Worm (Caenorhabditis elegans) whole organism, L4 larva: Measurements from ENCODE around the gene R06B9.5.

Experiments
- F10B5.3 ChIP-seq: sonication (generic microtip); optimal IDR thresholded peaks from 2 replicates; lab custom pipeline; 2016; ENCODE audit warnings: mild to moderate bottlenecking, missing genetic modification characterization, missing compliant biosample characterization
- F37D6.2 ChIP-seq: sonication (generic microtip); optimal IDR thresholded peaks from 2 replicates; lab custom pipeline; 2016; ENCODE audit warnings: mild to moderate bottlenecking, missing genetic modification characterization, missing compliant biosample characterization
- F49E8.2 ChIP-seq: sonication (generic microtip); optimal IDR thresholded peaks from 2 replicates; lab custom pipeline; 2016; ENCODE audit warnings: missing compliant biosample characterization, mild to moderate bottlenecking, missing genetic modification characterization, borderline replicate concordance
- R02D3.7 ChIP-seq: fragments of 150-350 bp; sonication (generic microtip); optimal IDR thresholded peaks from 3 replicates; lab custom pipeline; 2014; ENCODE audit warnings: missing biosample characterization, missing genetic modification characterization
- Y105C5A.15 ChIP-seq: fragments of 200-800 bp; sonication (Bioruptor generic); IDR thresholded peaks from 2 replicates; pipeline ENCODE4 v1.3.6; 2022; ENCODE audit warnings: missing genetic modification characterization, missing compliant biosample characterization
- Y48G9A.11 ChIP-seq: fragments of 200-800 bp; sonication (Bioruptor generic); IDR thresholded peaks from 2 replicates; pipeline ENCODE4 v1.3.6; 2022; ENCODE audit warnings: missing genetic modification reagents, missing genetic modification characterization, missing compliant biosample characterization
- Y5F2A.4 ChIP-seq: fragments of 200-800 bp; sonication (Bioruptor generic); optimal IDR thresholded peaks from 2 replicates; lab custom pipeline; 2018; ENCODE audit warnings: mild to moderate bottlenecking, missing genetic modification characterization, missing compliant biosample characterization
- ZK337.2 ChIP-seq: fragments of 200-800 bp; sonication (Bioruptor generic); IDR thresholded peaks from 2 replicates; pipeline ENCODE4 v1.3.6; 2022; ENCODE audit warnings: missing genetic modification reagents, missing genetic modification characterization, missing compliant biosample characterization
- ZK546.5 ChIP-seq, 2 experiments: sonication (generic microtip); optimal IDR thresholded peaks; 2 replicates each; lab custom pipeline; 2017; ENCODE audit warnings: missing biosample characterization in 2 of 2, missing genetic modification characterization in 2 of 2
- aha-1 ChIP-seq: fragments of 150-350 bp; peaks from one replicate; lab custom pipeline; 2014; ENCODE audit warnings: missing biosample characterization, missing genetic modification characterization
- arid-1 ChIP-seq: fragments of 200-800 bp; sonication (Bioruptor generic); conservative IDR thresholded peaks from 2 replicates; pipeline ENCODE4 v1.3.6; 2022; ENCODE audit warnings: missing genetic modification reagents, missing genetic modification characterization, missing compliant biosample characterization
- ceh-62 ChIP-seq: sonication (generic microtip); optimal IDR thresholded peaks from 2 replicates; lab custom pipeline; 2017; ENCODE audit warnings: missing biosample characterization, missing genetic modification characterization
- ces-1 ChIP-seq: fragments of 150-350 bp; sonication (generic microtip); optimal IDR thresholded peaks from 4 replicates; lab custom pipeline; 2014; ENCODE audit warnings: missing biosample characterization, missing genetic modification reagents, missing genetic modification characterization
- ctbp-1 ChIP-seq: fragments of 200-800 bp; sonication (Bioruptor generic); IDR thresholded peaks from 2 replicates; pipeline ENCODE4 v1.3.6; 2022; ENCODE audit warnings: missing genetic modification reagents, missing genetic modification characterization, missing compliant biosample characterization
- daf-12 ChIP-seq: fragments of 150-350 bp; optimal IDR thresholded peaks from 2 replicates; lab custom pipeline; 2014; ENCODE audit warnings: missing biosample characterization, missing genetic modification reagents, missing genetic modification characterization
- daf-19 ChIP-seq: fragments of 200-800 bp; sonication (Bioruptor generic); conservative IDR thresholded peaks from 2 replicates; pipeline ENCODE4 v1.3.6; 2022; ENCODE audit warnings: missing genetic modification characterization, missing compliant biosample characterization
- dmd-8 ChIP-seq: fragments of 200-800 bp; sonication (Bioruptor generic); IDR thresholded peaks from 2 replicates; pipeline ENCODE4 v1.3.6; 2022; ENCODE audit warnings: missing genetic modification characterization, missing compliant biosample characterization
- duxl-1 ChIP-seq: sonication (generic microtip); optimal IDR thresholded peaks from 2 replicates; lab custom pipeline; 2016; ENCODE audit warnings: mild to moderate bottlenecking, missing genetic modification characterization, moderate library complexity, missing compliant biosample characterization; ENCODE audit not compliant: poor library complexity
- egl-27 ChIP-seq: sonication (generic microtip); optimal IDR thresholded peaks from 3 replicates; lab custom pipeline; 2017; ENCODE audit warnings: missing biosample characterization, missing genetic modification reagents, missing genetic modification characterization
- egl-43 ChIP-seq: fragments of 200-800 bp; sonication (Bioruptor generic); IDR thresholded peaks from 2 replicates; pipeline ENCODE4 v1.3.6; 2022; ENCODE audit warnings: missing genetic modification reagents, missing genetic modification characterization, missing compliant biosample characterization
- hlh-11 ChIP-seq: fragments of 200-800 bp; sonication (Bioruptor generic); optimal IDR thresholded peaks from 2 replicates; lab custom pipeline; 2018; ENCODE audit warnings: mild to moderate bottlenecking, missing genetic modification characterization, missing compliant biosample characterization
- hmg-1.1 ChIP-seq: fragments of 200-800 bp; sonication (Bioruptor generic); IDR thresholded peaks from 2 replicates; pipeline ENCODE4 v1.3.6; 2022; ENCODE audit warnings: missing genetic modification reagents, missing genetic modification characterization, missing compliant biosample characterization
- jun-1 ChIP-seq: fragments of 150-350 bp; optimal IDR thresholded peaks from 2 replicates; lab custom pipeline; 2014; ENCODE audit warnings: missing biosample characterization, missing genetic modification reagents, missing genetic modification characterization
- lim-7 ChIP-seq: fragments of 200-800 bp; sonication (Bioruptor generic); IDR thresholded peaks from 2 replicates; pipeline ENCODE4 v1.3.6; 2022; ENCODE audit warnings: missing genetic modification characterization, missing compliant biosample characterization
- lin-1 ChIP-seq: fragments of 200-800 bp; sonication (Bioruptor generic); IDR thresholded peaks from 2 replicates; pipeline ENCODE4 v1.3.6; 2022; ENCODE audit warnings: missing genetic modification reagents, missing genetic modification characterization, missing compliant biosample characterization
- lin-13 ChIP-seq: fragments of 150-350 bp; optimal IDR thresholded peaks from 2 replicates; lab custom pipeline; 2014; ENCODE audit warnings: missing biosample characterization, missing genetic modification reagents, missing genetic modification characterization
- lin-15B ChIP-seq: fragments of 150-350 bp; sonication (generic microtip); optimal IDR thresholded peaks from 3 replicates; lab custom pipeline; 2014; ENCODE audit warnings: missing biosample characterization, missing genetic modification characterization
- madf-5 ChIP-seq, 2 experiments: fragments of 200-800 bp; sonication (Bioruptor generic); IDR thresholded peaks; 2 replicates each; pipeline ENCODE4 v1.3.6; 2022; ENCODE audit warnings: missing compliant biosample characterization in 2 of 2, missing genetic modification characterization in 2 of 2
- mdt-29 ChIP-seq: fragments of 200-800 bp; sonication (Bioruptor generic); IDR thresholded peaks from 2 replicates; pipeline ENCODE4 v1.3.6; 2022; ENCODE audit warnings: missing genetic modification reagents, missing genetic modification characterization, missing compliant biosample characterization
- mes-2 ChIP-seq: sonication (generic microtip); optimal IDR thresholded peaks from 2 replicates; lab custom pipeline; 2016; ENCODE audit warnings: missing genotype, mild to moderate bottlenecking, missing genetic modification characterization, missing compliant biosample characterization; ENCODE audit not compliant: poor library complexity, severe bottlenecking
- mxl-3 ChIP-seq: fragments of 200-800 bp; sonication (Bioruptor generic); optimal IDR thresholded peaks from 2 replicates; lab custom pipeline; 2018; ENCODE audit warnings: mild to moderate bottlenecking, missing genetic modification characterization, missing compliant biosample characterization
- nhr-11 ChIP-seq: fragments of 150-350 bp; optimal IDR thresholded peaks from 2 replicates; lab custom pipeline; 2014; ENCODE audit warnings: missing biosample characterization, missing genetic modification characterization
- nhr-237 ChIP-seq: sonication (generic microtip); optimal IDR thresholded peaks from 2 replicates; lab custom pipeline; 2017; ENCODE audit warnings: missing biosample characterization, missing genetic modification characterization
- nhr-28 ChIP-seq: fragments of 150-350 bp; optimal IDR thresholded peaks from 2 replicates; lab custom pipeline; 2014; ENCODE audit warnings: missing biosample characterization, missing genetic modification characterization
- nhr-42 ChIP-seq: fragments of 200-800 bp; sonication (Bioruptor generic); IDR thresholded peaks from 2 replicates; pipeline ENCODE4 v1.3.6; 2022; ENCODE audit warnings: missing genetic modification characterization, missing compliant biosample characterization
- nhr-48 ChIP-seq: sonication (generic microtip); optimal IDR thresholded peaks from 2 replicates; lab custom pipeline; 2016; ENCODE audit warnings: mild to moderate bottlenecking, missing genetic modification characterization, missing compliant biosample characterization
- pha-4 ChIP-seq, 2 experiments: fragments of 150-350 bp in 1 of 2; fragments of 200-800 bp in 1 of 2; sonication (Bioruptor generic) in 1 of 2; IDR thresholded peaks in 1 of 2; optimal IDR thresholded peaks in 1 of 2; 2 replicates each; pipeline versions ENCODE4 v1.3.6 to Lab custom; 2014 to 2022; ENCODE audit warnings: missing genetic modification characterization in 2 of 2, missing genetic modification reagents in 2 of 2, missing biosample characterization in 1 of 2, missing compliant biosample characterization in 1 of 2
- pqm-1 ChIP-seq: sonication (generic microtip); optimal IDR thresholded peaks from 2 replicates; lab custom pipeline; 2017; ENCODE audit warnings: missing biosample characterization, missing genetic modification characterization
- rbr-2 ChIP-seq: sonication (generic microtip); optimal IDR thresholded peaks from 2 replicates; lab custom pipeline; 2016; ENCODE audit warnings: missing genotype, missing genetic modification characterization, missing compliant biosample characterization
- snpc-4 ChIP-seq: fragments of 150-350 bp; optimal IDR thresholded peaks from 2 replicates; lab custom pipeline; 2014; ENCODE audit warnings: missing biosample characterization, missing genetic modification characterization
- spr-3 ChIP-seq: fragments of 200-800 bp; sonication (Bioruptor generic); optimal IDR thresholded peaks from 2 replicates; lab custom pipeline; 2018; ENCODE audit warnings: mild to moderate bottlenecking, missing genetic modification characterization, missing compliant biosample characterization
- tag-97 ChIP-seq: fragments of 200-800 bp; sonication (Bioruptor generic); IDR thresholded peaks from 2 replicates; pipeline ENCODE4 v1.3.6; 2022; ENCODE audit warnings: missing genetic modification characterization, missing compliant biosample characterization
- tra-1 ChIP-seq: fragments of 200-800 bp; sonication (Bioruptor generic); IDR thresholded peaks from 2 replicates; pipeline ENCODE4 v1.3.6; 2022; ENCODE audit warnings: missing genetic modification reagents, missing genetic modification characterization, missing compliant biosample characterization
- zag-1 ChIP-seq: fragments of 150-350 bp; optimal IDR thresholded peaks from 2 replicates; lab custom pipeline; 2014; ENCODE audit warnings: missing biosample characterization, missing genetic modification characterization
- zip-11 ChIP-seq: fragments of 200-800 bp; sonication (Bioruptor generic); IDR thresholded peaks from 2 replicates; pipeline ENCODE4 v1.3.6; 2022; ENCODE audit warnings: missing genetic modification characterization, missing compliant biosample characterization
- ztf-7 ChIP-seq: fragments of 150-350 bp; optimal IDR thresholded peaks from 2 replicates; lab custom pipeline; 2014; ENCODE audit warnings: missing biosample characterization, missing genetic modification characterization

The R06B9.5 gene

ce11 chrII:13780792-13781248 lies 44.7 kb downstream of the R06B9.5 start (continued):
- TF ChIP-seq lim-7 (GFP tag; lab: Robert Waterston, UW) (peak; percentile 59; the same call in 1 of the 2 replicates), R02D3.7 (tag; lab: Kevin White, UChicago) (no peak), ZK546.5 (tag; optimal IDR thresholded peaks at IDR 0.05; lab: Kevin White, UChicago) (no peak), tag-97 (GFP tag; lab: Robert Waterston, UW) (no peak), tra-1 (GFP tag; lab: Robert Waterston, UW) (0 out of 2 replicates have a peak, but pooled peaks have one; percentile 36), zip-11 (no peak), Y48G9A.11 (no peak), ztf-7 (no peak), spr-3 (GFP tag; lab: Kevin White, UChicago) (peak; percentile 32), F49E8.2 (tag; lab: Kevin White, UChicago) (no peak), pha-4 (GFP tag; IDR thresholded peaks at IDR 0.05; lab: Robert Waterston, UW) (peak; percentile 40; the same call in 1 of the 2 replicates), pha-4 (tag; optimal IDR thresholded peaks at IDR 0.05; lab: Kevin White, UChicago) (no peak), mes-2 (tag; lab: Kevin White, UChicago) (peak; percentile 29), jun-1 (tag; lab: Kevin White, UChicago) (peak; percentile 82), hmg-1.1 (GFP tag; lab: Robert Waterston, UW) (no peak), aha-1 (tag; lab: Kevin White, UChicago) (peak; percentile 98), lin-1 (GFP tag; lab: Robert Waterston, UW) (0 out of 2 replicates have a peak, but pooled peaks have one; percentile 30), egl-27 (tag; lab: Kevin White, UChicago) (no peak), snpc-4 (tag; lab: Kevin White, UChicago) (no peak), lin-15B (no peak), nhr-11 (tag; lab: Kevin White, UChicago) (no peak), daf-19 (GFP tag; lab: Robert Waterston, UW) (peak; percentile 75; the same call in 1 of the 2 replicates), nhr-42 (GFP tag; lab: Robert Waterston, UW) (peak; percentile 47; the same call in 1 of the 2 replicates), zag-1 (tag; lab: Kevin White, UChicago) (no peak), dmd-8 (GFP tag; lab: Robert Waterston, UW) (0 out of 2 replicates have a peak, but pooled peaks have one; percentile 43), pqm-1 (tag; lab: Kevin White, UChicago) (peak; percentile 91), lin-13 (GFP tag; lab: Kevin White, UChicago) (no peak), nhr-28 (tag; lab: Kevin White, UChicago) (peak; percentile 65), rbr-2 (tag; lab: Kevin White, UChicago) (peak; percentile 19), Y5F2A.4 (GFP tag; lab: Kevin White, UChicago) (no peak), hlh-11 (tag; lab: Kevin White, UChicago) (peak; percentile 59), ces-1 (no peak), egl-43 (GFP tag; lab: Robert Waterston, UW) (peak; percentile 18; the same call in 1 of the 2 replicates), F37D6.2 (no peak), nhr-237 (no peak), mdt-29 (GFP tag; lab: Robert Waterston, UW) (no peak), madf-5 (GFP tag; IDR thresholded peaks at IDR 0.05; lab: Robert Waterston, UW) (0 out of 4 replicates have a peak, but pooled peaks of 1 of the 2 experiments have one; percentile 67), ceh-62 (tag; lab: Kevin White, UChicago) (no peak), arid-1 (GFP tag; lab: Robert Waterston, UW) (no peak), mxl-3 (GFP tag; lab: Kevin White, UChicago) (peak; percentile 61), Y105C5A.15 (GFP tag; lab: Robert Waterston, UW) (no peak)

- TF ChIP-seq lim-7 (GFP tag; lab: Robert Waterston, UW) (no peak), daf-12 (tag; lab: Kevin White, UChicago) (no peak), nhr-48 (tag; lab: Kevin White, UChicago) (no peak), ZK337.2 (GFP tag; lab: Robert Waterston, UW) (no peak), F49E8.2 (tag; lab: Kevin White, UChicago) (no peak), nhr-11 (tag; lab: Kevin White, UChicago) (no peak), duxl-1 (tag; lab: Kevin White, UChicago) (no peak), ctbp-1 (GFP tag; lab: Robert Waterston, UW) (no peak), F10B5.3 (no peak), arid-1 (GFP tag; lab: Robert Waterston, UW) (no peak), lin-1 (GFP tag; lab: Robert Waterston, UW) (no peak), ztf-7 (no peak), tag-97 (GFP tag; lab: Robert Waterston, UW) (no peak), tra-1 (GFP tag; lab: Robert Waterston, UW) (no peak), mxl-3 (GFP tag; lab: Kevin White, UChicago) (no peak), Y105C5A.15 (GFP tag; lab: Robert Waterston, UW) (no peak)
- TF ChIP-seq, all 104 proteins: peak for 0
Observed at ce11 chrII:13783880-13784279, 47.8 kb downstream of the R06B9.5 start, which contains the start of gene C01B9.4. C01B9.4 (minus strand) TSS chrII:13783980.
